Fruit fly (Drosophila melanogaster): Measurements from ENCODE around the gene CG31528.

CG31528 gene

dm6 chr3R:4452345-4453044, 36.3 kb downstream of the CG31528 start (continued):
- TF ChIP-seq CG5180 (GFP tag; optimal IDR thresholded peaks at IDR 0.05) = peak; percentile 86
- peak; percentile 29 for TF ChIP-seq lab (GFP tag; optimal IDR thresholded peaks at IDR 0.05)
- TF ChIP-seq CG1529 (GFP tag; optimal IDR thresholded peaks at IDR 0.05) = no peak
- TF ChIP-seq otp (GFP tag; IDR thresholded peaks at IDR 0.05) = no peak
- TF ChIP-seq Eip74EF (GFP tag; optimal IDR thresholded peaks at IDR 0.05) = peak in 1 of 2 experiments; percentile 14
- no peak for TF ChIP-seq CG11504 (tag; optimal IDR thresholded peaks at IDR 0.05)
- no peak for TF ChIP-seq Aef1 (GFP tag; IDR thresholded peaks at IDR 0.05)
- TF ChIP-seq Doc3 (GFP tag; IDR thresholded peaks at IDR 0.05; ENCODE audit: partially characterized antibody) = peak; percentile 34; the same call in 1 of the 3 replicates
- peak; percentile 30; the same call in 1 of the 2 replicates for TF ChIP-seq seq (GFP tag; IDR thresholded peaks at IDR 0.05)
- peak; percentile 13 for TF ChIP-seq nom (GFP tag; optimal IDR thresholded peaks at IDR 0.05)
- TF ChIP-seq Deaf1 (tag; optimal IDR thresholded peaks at IDR 0.05) = peak; percentile 37
- TF ChIP-seq CG10147 (GFP tag; optimal IDR thresholded peaks at IDR 0.05) = peak; percentile 17
- TF ChIP-seq CG3065 (GFP tag; optimal IDR thresholded peaks at IDR 0.05) = peak; percentile 21
- TF ChIP-seq Adf1 (GFP tag; IDR thresholded peaks at IDR 0.05) = peak; percentile 27; the same call in 1 of the 2 replicates
- no peak for TF ChIP-seq CG18476 (GFP tag; optimal IDR thresholded peaks at IDR 0.05)
- peak; percentile 89 to 98 for TF ChIP-seq Trl (optimal IDR thresholded peaks at IDR 0.05)
- TF ChIP-seq Trl (GFP tag; optimal IDR thresholded peaks at IDR 0.05) = no peak
- TF ChIP-seq sna (GFP tag; IDR thresholded peaks at IDR 0.05; ENCODE audit: partially characterized antibody) = 0 out of 2 replicates have a peak, but pooled peaks have one; percentile 17
- TF ChIP-seq Med (GFP tag) = peak; percentile 39

dm6 chr3R:4453213-4453956, 37.1 kb downstream of the CG31528 start:
- TF ChIP-seq wor (GFP tag; IDR thresholded peaks at IDR 0.05) = no peak
- TF ChIP-seq CG1529 (GFP tag; optimal IDR thresholded peaks at IDR 0.05) = no peak
- no peak for TF ChIP-seq bigmax (GFP tag; optimal IDR thresholded peaks at IDR 0.05)
- peak; percentile 22; the same call in 1 of the 3 replicates for TF ChIP-seq CG11695 (GFP tag; IDR thresholded peaks at IDR 0.05)
- peak in 1 of 2 experiments; percentile 19 for TF ChIP-seq tll (GFP tag; optimal IDR thresholded peaks at IDR 0.05)
- no peak for TF ChIP-seq CG7271 (tag; optimal IDR thresholded peaks at IDR 0.05)
- no peak for TF ChIP-seq p53 (GFP tag; optimal IDR thresholded peaks at IDR 0.05)
- peak; percentile 96 for TF ChIP-seq CG5180 (GFP tag; optimal IDR thresholded peaks at IDR 0.05)
- TF ChIP-seq fd102C (GFP tag; optimal IDR thresholded peaks at IDR 0.05) = no peak
- peak; percentile 91 for TF ChIP-seq YL-1 (GFP tag; optimal IDR thresholded peaks at IDR 0.05)
- TF ChIP-seq ems (GFP tag; optimal IDR thresholded peaks at IDR 0.05) = no peak
- TF ChIP-seq gcm2 (GFP tag; optimal IDR thresholded peaks at IDR 0.05) = peak; percentile 18
- peak; percentile 68; the same call in 3 of the 4 replicates for TF ChIP-seq Dll (GFP tag; IDR thresholded peaks at IDR 0.05; ENCODE audit: partially characterized antibody)
- peak; percentile 0 for TF ChIP-seq CG13296 (GFP tag; optimal IDR thresholded peaks at IDR 0.05)
- no peak for TF ChIP-seq Aef1 (GFP tag; IDR thresholded peaks at IDR 0.05)
- TF ChIP-seq CG2199 (GFP tag; IDR thresholded peaks at IDR 0.05) = 0 out of 3 replicates have a peak, but pooled peaks have one; percentile 16
- TF ChIP-seq Hand (GFP tag; optimal IDR thresholded peaks at IDR 0.05) = peak; percentile 61
- no peak for TF ChIP-seq CG14860 (GFP tag; IDR thresholded peaks at IDR 0.05; ENCODE audit: partially characterized antibody)
- no peak; the same call in 1 of the 2 replicates for TF ChIP-seq wdn (GFP tag; IDR thresholded peaks at IDR 0.05)
- TF ChIP-seq crol (GFP tag; IDR thresholded peaks at IDR 0.05) = peak; percentile 78
- TF ChIP-seq ftz-f1 (GFP tag; optimal IDR thresholded peaks at IDR 0.05) = peak; percentile 32
- TF ChIP-seq Dfd (GFP tag; optimal IDR thresholded peaks at IDR 0.05) = no peak
- TF ChIP-seq CoRest (tag; optimal IDR thresholded peaks at IDR 0.05) = no peak
- peak; percentile 68 for TF ChIP-seq CG12769 (tag; optimal IDR thresholded peaks at IDR 0.05)
- TF ChIP-seq CG18599 (GFP tag; optimal IDR thresholded peaks at IDR 0.05) = peak; percentile 57
- TF ChIP-seq Lhr (GFP tag; optimal IDR thresholded peaks at IDR 0.05) = peak; percentile 34
- TF ChIP-seq CG9932 (GFP tag; IDR thresholded peaks at IDR 0.05) = no peak
- no peak for TF ChIP-seq CG7987 (GFP tag; optimal IDR thresholded peaks at IDR 0.05)
- no peak for TF ChIP-seq br (optimal IDR thresholded peaks at IDR 0.05)
- TF ChIP-seq Fer1 (GFP tag; optimal IDR thresholded peaks at IDR 0.05) = peak; percentile 49
